Fruit fly (Drosophila melanogaster) whole organism, wandering third instar larva: ENCODE results near the gene Atac3.

ENCODE experiments used
- Abd-B ChIP-seq: fragments of >200 bp; optimal IDR thresholded peaks from 2 replicates; lab custom pipeline; 2017; ENCODE audit warnings: missing biosample characterization, missing genetic modification characterization
- CG32264 ChIP-seq: fragments of 200-800 bp; sonication (Bioruptor generic); optimal IDR thresholded peaks from 2 replicates; lab custom pipeline; 2016; ENCODE audit warnings: missing biosample characterization, missing genetic modification characterization
- CG9705 ChIP-seq: fragments of 200-800 bp; sonication (Bioruptor generic); optimal IDR thresholded peaks from 2 replicates; lab custom pipeline; 2018; ENCODE audit warnings: missing biosample characterization, mild to moderate bottlenecking, missing genetic modification characterization
- CrebA ChIP-seq: fragments of 200-800 bp; sonication (Bioruptor generic); optimal IDR thresholded peaks from 2 replicates; lab custom pipeline; 2016; ENCODE audit warnings: missing biosample characterization, mild to moderate bottlenecking, missing genetic modification characterization, borderline replicate concordance
- Dfd ChIP-seq: fragments of >200 bp; optimal IDR thresholded peaks from 2 replicates; lab custom pipeline; 2017; ENCODE audit warnings: missing biosample characterization, missing genetic modification characterization
- Dif ChIP-seq: fragments of 200-275, 200-300 bp; sonication (Bioruptor generic); optimal IDR thresholded peaks from 2 replicates; lab custom pipeline; 2018; ENCODE audit warnings: missing biosample characterization, missing genetic modification characterization; ENCODE audit not compliant: partially characterized antibody
- GATAd ChIP-seq: sonication (Bioruptor generic); optimal IDR thresholded peaks from 2 replicates; lab custom pipeline; 2016; ENCODE audit warnings: missing biosample characterization, missing genetic modification characterization
- HLH106 ChIP-seq: fragments of 200-800 bp; optimal IDR thresholded peaks from 3 replicates; lab custom pipeline; 2019; ENCODE audit warnings: missing biosample characterization, mild to moderate bottlenecking, missing genetic modification characterization, moderate library complexity
- Hnf4 ChIP-seq: fragments of 200-800 bp; sonication (Bioruptor generic); optimal IDR thresholded peaks from 2 replicates; lab custom pipeline; 2016; ENCODE audit warnings: missing biosample characterization, mild to moderate bottlenecking, missing genetic modification characterization
- Hr78 ChIP-seq: fragments of >200 bp; optimal IDR thresholded peaks from 2 replicates; lab custom pipeline; 2017; ENCODE audit warnings: missing biosample characterization, missing genetic modification characterization
- Hr83 ChIP-seq: fragments of 200-300 bp; sonication (Bioruptor generic); optimal IDR thresholded peaks from 2 replicates; lab custom pipeline; 2016; ENCODE audit warnings: missing biosample characterization, mild to moderate bottlenecking, missing genetic modification characterization, moderate library complexity; ENCODE audit not compliant: poor library complexity, severe bottlenecking
- Jra ChIP-seq: sonication (Bioruptor generic); optimal IDR thresholded peaks from 2 replicates; lab custom pipeline; 2016; ENCODE audit warnings: missing biosample characterization, missing genetic modification characterization
- Mio ChIP-seq: sonication (Bioruptor generic); optimal IDR thresholded peaks from 2 replicates; lab custom pipeline; 2016; ENCODE audit warnings: missing biosample characterization, missing genetic modification characterization
- Myc ChIP-seq: fragments of >200 bp; optimal IDR thresholded peaks from 2 replicates; lab custom pipeline; 2017
- N ChIP-seq: fragments of >200 bp; optimal IDR thresholded peaks from 2 replicates; lab custom pipeline; 2018; ENCODE audit warnings: missing biosample characterization, missing external identifiers, missing genetic modification characterization
- OdsH ChIP-seq: fragments of 200-800 bp; sonication (Bioruptor generic); optimal IDR thresholded peaks from 2 replicates; lab custom pipeline; 2016; ENCODE audit warnings: missing biosample characterization, mild to moderate bottlenecking, missing genetic modification characterization
- Rel ChIP-seq, 2 experiments: fragments of 200-800 bp; sonication (Bioruptor generic) in 1 of 2; optimal IDR thresholded peaks; 2 replicates in 1 of 2; 3 replicates in 1 of 2; lab custom pipeline; 2016 to 2019; ENCODE audit warnings: mild to moderate bottlenecking in 2 of 2, missing biosample characterization in 2 of 2, missing genetic modification characterization in 2 of 2, moderate library complexity in 1 of 2
- Sp1 ChIP-seq: fragments of 200-800 bp; sonication (Bioruptor generic); optimal IDR thresholded peaks from 3 replicates; lab custom pipeline; 2019; ENCODE audit warnings: missing biosample characterization, mild to moderate bottlenecking, missing genetic modification characterization, moderate library complexity
- Vsx2 ChIP-seq: fragments of 200-300, 225-300 bp; sonication (Bioruptor generic); optimal IDR thresholded peaks from 2 replicates; lab custom pipeline; 2018; ENCODE audit warnings: missing biosample characterization, missing genetic modification characterization; ENCODE audit not compliant: partially characterized antibody
- br ChIP-seq: fragments of 200-800 bp; sonication (Bioruptor generic); optimal IDR thresholded peaks from 2 replicates; lab custom pipeline; 2016; ENCODE audit warnings: missing biosample characterization, missing genetic modification characterization
- brk ChIP-seq: fragments of 200-800 bp; sonication (Bioruptor generic); optimal IDR thresholded peaks from 2 replicates; lab custom pipeline; 2016; ENCODE audit warnings: missing biosample characterization, mild to moderate bottlenecking, missing genetic modification characterization
- dl ChIP-seq, 2 experiments: fragments of 175-275, 200-275 bp in 1 of 2; fragments of 200-275 bp in 1 of 2; sonication (Bioruptor generic); optimal IDR thresholded peaks; lab custom pipeline; 2018; ENCODE audit warnings: mild to moderate bottlenecking in 2 of 2, missing biosample characterization in 2 of 2, missing genetic modification characterization in 2 of 2, moderate library complexity in 2 of 2; ENCODE audit not compliant: partially characterized antibody in 2 of 2, insufficient read depth in 1 of 2
- dmrt93B ChIP-seq: fragments of 200-800 bp; sonication (Bioruptor generic); optimal IDR thresholded peaks from 2 replicates; lab custom pipeline; 2018; ENCODE audit warnings: missing biosample characterization, mild to moderate bottlenecking, missing genetic modification characterization
- dsf ChIP-seq: sonication (Bioruptor generic); optimal IDR thresholded peaks from 2 replicates; lab custom pipeline; 2016; ENCODE audit warnings: missing biosample characterization, missing genetic modification characterization, borderline replicate concordance
- ey ChIP-seq: fragments of 200-800 bp; sonication (Bioruptor generic); optimal IDR thresholded peaks from 2 replicates; lab custom pipeline; 2016; ENCODE audit warnings: missing biosample characterization, missing genetic modification characterization
- foxo ChIP-seq, 2 experiments: fragments of 200-800 bp; sonication (Bioruptor generic); optimal IDR thresholded peaks; 2 replicates in 1 of 2; 3 replicates in 1 of 2; lab custom pipeline; 2016 to 2017; ENCODE audit warnings: missing biosample characterization in 2 of 2, missing genetic modification characterization in 2 of 2
- fru ChIP-seq: fragments of 200-800 bp; sonication (Bioruptor generic); optimal IDR thresholded peaks from 3 replicates; lab custom pipeline; 2016; ENCODE audit warnings: missing biosample characterization, mild to moderate bottlenecking, missing genetic modification characterization
- h ChIP-seq: fragments of 200-800 bp; sonication (Bioruptor generic); optimal IDR thresholded peaks from 3 replicates; lab custom pipeline; 2016; ENCODE audit warnings: missing biosample characterization, mild to moderate bottlenecking, missing genetic modification characterization
- jim ChIP-seq: fragments of 175-275, 200-325 bp; sonication (Bioruptor generic); optimal IDR thresholded peaks from 2 replicates; lab custom pipeline; 2016; ENCODE audit warnings: missing biosample characterization, mild to moderate bottlenecking, missing genetic modification characterization
- lola ChIP-seq: fragments of >200 bp; optimal IDR thresholded peaks from 2 replicates; lab custom pipeline; 2017; ENCODE audit warnings: missing biosample characterization, missing genetic modification characterization
- pan ChIP-seq: fragments of >200 bp; optimal IDR thresholded peaks from 2 replicates; lab custom pipeline; 2017
- psq ChIP-seq: fragments of 200-800 bp; sonication (Bioruptor generic); optimal IDR thresholded peaks from 3 replicates; lab custom pipeline; 2017; ENCODE audit warnings: missing biosample characterization, mild to moderate bottlenecking, missing genetic modification characterization, moderate library complexity
- rgr ChIP-seq: fragments of 200-800 bp; sonication (Bioruptor generic); optimal IDR thresholded peaks from 3 replicates; lab custom pipeline; 2016; ENCODE audit warnings: missing biosample characterization, mild to moderate bottlenecking, missing genetic modification characterization
- sage ChIP-seq: fragments of 200-800 bp; sonication (Bioruptor generic); optimal IDR thresholded peaks from 2 replicates; lab custom pipeline; 2016; ENCODE audit warnings: missing biosample characterization, mild to moderate bottlenecking, missing genetic modification characterization
- sv ChIP-seq: fragments of 200-800 bp; sonication (Bioruptor generic); optimal IDR thresholded peaks from 3 replicates; lab custom pipeline; 2016; ENCODE audit warnings: missing biosample characterization, missing genetic modification characterization
- tai ChIP-seq: sonication (Bioruptor generic); optimal IDR thresholded peaks from 2 replicates; lab custom pipeline; 2016; ENCODE audit warnings: missing biosample characterization, missing genetic modification characterization
- usp ChIP-seq: fragments of >200 bp; optimal IDR thresholded peaks from 2 replicates; lab custom pipeline; 2017; ENCODE audit warnings: missing biosample characterization, missing genetic modification characterization
- woc ChIP-seq: sonication (Bioruptor generic); optimal IDR thresholded peaks from 2 replicates; lab custom pipeline; 2016; ENCODE audit warnings: missing biosample characterization, mild to moderate bottlenecking, missing genetic modification characterization

The Atac3 gene

DNA sequence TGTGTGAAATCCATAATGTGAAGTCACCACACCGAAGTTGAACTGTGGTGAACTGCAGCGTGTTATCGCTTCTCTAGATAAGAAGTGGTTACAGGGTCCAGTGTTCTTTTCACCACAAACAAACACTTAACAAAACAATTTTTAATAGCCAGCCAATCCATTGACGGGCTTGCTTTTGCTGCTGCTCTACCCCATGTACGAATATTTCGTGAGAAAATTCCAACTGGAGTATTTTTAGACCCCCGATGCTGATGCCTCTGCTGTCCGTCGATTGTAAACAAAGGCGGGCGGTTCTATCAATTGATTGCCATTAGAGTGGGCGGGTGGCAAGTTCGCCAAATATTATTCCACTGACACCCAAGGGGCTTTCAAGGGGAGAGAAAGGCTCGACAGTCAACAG, 11.3 kb upstream of the Atac3 start:
- TF ChIP-seq Mio (GFP tag; lab: Kevin White, UChicago) (no peak), rgr (GFP tag; lab: Kevin White, UChicago) (no peak), dl (GFP tag; optimal IDR thresholded peaks at IDR 0.05; lab: Kevin White, UChicago; ENCODE audit: insufficient read depth in 1 of 2, partially characterized antibody in 2 of 2) (no peak), Dfd (no peak), Myc (lab: Kevin White, UChicago) (no peak), Sp1 (GFP tag; lab: Kevin White, UChicago) (peak; percentile 18), HLH106 (peak; percentile 15), usp (GFP tag; lab: Kevin White, UChicago) (no peak), dsf (GFP tag; lab: Kevin White, UChicago) (no peak), Hr78 (GFP tag; lab: Kevin White, UChicago) (no peak), CG32264 (no peak), Dif (no peak), Vsx2 (no peak), dmrt93B (GFP tag; lab: Kevin White, UChicago) (no peak), N (no peak), pan (lab: Kevin White, UChicago) (no peak), Hr83 (GFP tag; lab: Kevin White, UChicago) (no peak), woc (GFP tag; lab: Kevin White, UChicago) (no peak), Jra (GFP tag; lab: Kevin White, UChicago) (no peak), br (GFP tag; lab: Kevin White, UChicago) (no peak), CG9705 (no peak), tai (GFP tag; lab: Kevin White, UChicago) (no peak), sage (GFP tag; lab: Kevin White, UChicago) (no peak), Hnf4 (GFP tag; lab: Kevin White, UChicago) (peak; percentile 14), GATAd (GFP tag; lab: Kevin White, UChicago) (no peak), jim (GFP tag; lab: Kevin White, UChicago) (no peak), OdsH (GFP tag; lab: Kevin White, UChicago) (no peak), foxo (GFP tag; optimal IDR thresholded peaks at IDR 0.05; lab: Kevin White, UChicago) (peak in 1 of 2 experiments; percentile 24), Rel (GFP tag; optimal IDR thresholded peaks at IDR 0.05; lab: Kevin White, UChicago) (no peak), Rel (tag; optimal IDR thresholded peaks at IDR 0.05; lab: Kevin White, UChicago) (peak; percentile 6), Abd-B (no peak), brk (GFP tag; lab: Kevin White, UChicago) (no peak), psq (no peak), h (peak; percentile 15), lola (GFP tag; lab: Kevin White, UChicago) (no peak), sv (GFP tag; lab: Kevin White, UChicago) (no peak), CrebA (GFP tag; lab: Kevin White, UChicago) (no peak), fru (GFP tag; lab: Kevin White, UChicago) (no peak), ey (GFP tag; lab: Kevin White, UChicago) (no peak)

DNA sequence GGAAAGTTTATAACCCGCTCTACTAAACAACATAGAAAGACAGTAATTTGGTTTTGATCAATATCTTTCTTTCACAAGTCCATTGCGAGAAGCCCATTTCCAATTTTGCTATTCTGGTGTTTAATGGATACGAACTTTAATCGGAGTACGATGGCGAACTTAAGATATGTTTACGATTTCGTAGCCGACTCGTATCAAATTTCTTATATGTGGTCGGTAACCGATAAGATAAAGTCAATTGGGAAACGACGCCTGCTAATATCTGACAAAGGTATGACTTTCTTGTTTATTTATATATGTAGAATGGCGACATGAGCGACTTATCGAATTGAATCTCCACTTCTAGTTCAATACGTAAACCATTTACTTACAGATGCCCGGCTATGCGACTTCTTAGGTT, 10.3 kb upstream of the Atac3 start:
- no peak for TF ChIP-seq woc (GFP tag; lab: Kevin White, UChicago)
- TF ChIP-seq Rel (GFP tag; optimal IDR thresholded peaks at IDR 0.05; lab: Kevin White, UChicago) = no peak
- TF ChIP-seq Rel (tag; optimal IDR thresholded peaks at IDR 0.05; lab: Kevin White, UChicago) = peak; percentile 17
- TF ChIP-seq, all 38 proteins: peak for 1

dm6 chr3L:337148-337547, 9.4 kb upstream of the Atac3 start:
- TF ChIP-seq rgr (GFP tag; lab: Kevin White, UChicago) = no peak
- TF ChIP-seq foxo (GFP tag; optimal IDR thresholded peaks at IDR 0.05; lab: Kevin White, UChicago) = no peak
- no peak for TF ChIP-seq CG32264
- no peak for TF ChIP-seq Jra (GFP tag; lab: Kevin White, UChicago)
- TF ChIP-seq Myc (lab: Kevin White, UChicago) = no peak
- no peak for TF ChIP-seq ey (GFP tag; lab: Kevin White, UChicago)
